In the genomic region with DNA sequence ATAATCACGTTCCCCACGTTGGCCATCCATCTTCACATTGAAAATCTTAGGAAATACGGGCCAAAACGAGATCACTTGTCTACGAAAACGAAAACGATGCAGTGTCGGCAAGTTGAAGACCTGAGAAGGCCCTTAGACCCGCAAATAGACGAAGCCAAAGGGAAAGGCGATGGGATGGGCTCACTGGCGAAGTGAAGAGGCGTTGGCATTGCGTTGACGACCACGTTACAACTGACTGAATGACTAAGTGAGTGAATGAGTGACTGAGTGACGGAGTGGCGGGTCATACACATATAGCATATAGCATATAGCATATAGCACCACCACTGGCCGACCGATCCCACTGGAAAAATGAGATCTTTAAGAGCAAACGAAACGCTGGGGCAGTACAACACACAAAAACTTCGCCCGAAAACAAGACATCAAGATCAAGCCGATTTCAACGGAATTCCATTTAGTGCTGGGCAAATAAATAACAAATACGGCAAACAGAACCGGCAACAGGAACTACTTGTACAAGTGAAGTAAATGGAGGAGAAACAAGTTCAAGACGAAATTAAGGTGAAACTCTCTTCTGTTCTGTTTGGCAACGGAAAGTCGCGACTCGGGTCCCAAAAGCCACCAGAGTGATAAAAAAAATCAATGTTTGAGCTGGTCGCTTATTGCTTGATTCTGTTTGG, we compare ENCODE assay signal across 2 fruit fly cellular contexts.
A peak's percentile ranks its signal among the peaks of the same experiment; 100 is the strongest.
TF ChIP-seq lines count a peak whose summit lies in the region.

No protein-coding gene starts in this region.

- TF ChIP-seq CTCF in whole organism, embryonic (GFP tag; optimal IDR thresholded peaks at IDR 0.05; lab: Kevin White, UChicago) = no peak

TF ChIP-seq in whole organism, embryonic, 481 proteins besides CTCF, POLR2A, EP300 and RAD21 (continues in another document):
- 0 out of 3 replicates have a peak, but pooled peaks have one; percentile 5 for TF ChIP-seq gce (GFP tag; IDR thresholded peaks at IDR 0.05; lab: Robert Waterston, UW)
- no peak for TF ChIP-seq ara (GFP tag; IDR thresholded peaks at IDR 0.05; lab: Robert Waterston, UW)
- no peak for TF ChIP-seq bowl (GFP tag; IDR thresholded peaks at IDR 0.05; lab: Robert Waterston, UW)
- TF ChIP-seq bbx (GFP tag; IDR thresholded peaks at IDR 0.05; lab: Robert Waterston, UW; ENCODE audit: partially characterized antibody) = no peak
- no peak for TF ChIP-seq unpg (GFP tag; optimal IDR thresholded peaks at IDR 0.05; lab: Kevin White, UChicago)
- TF ChIP-seq CrebB (tag; optimal IDR thresholded peaks at IDR 0.05; lab: Kevin White, UChicago) = no peak
- TF ChIP-seq CG16815 (GFP tag; optimal IDR thresholded peaks at IDR 0.05; lab: Kevin White, UChicago) = no peak
- TF ChIP-seq CG33557 (GFP tag; optimal IDR thresholded peaks at IDR 0.05; lab: Kevin White, UChicago) = no peak
- no peak for TF ChIP-seq ATbp (GFP tag; optimal IDR thresholded peaks at IDR 0.05; lab: Kevin White, UChicago)
- TF ChIP-seq CG11504 (tag; optimal IDR thresholded peaks at IDR 0.05; lab: Kevin White, UChicago) = no peak
- no peak for TF ChIP-seq Xbp1 (GFP tag; optimal IDR thresholded peaks at IDR 0.05; lab: Kevin White, UChicago)
- peak in 1 of 3 experiments; percentile 83 for TF ChIP-seq Stat92E (GFP tag; optimal IDR thresholded peaks at IDR 0.05; lab: Kevin White, UChicago)
- no peak for TF ChIP-seq sens (GFP tag; lab: Kevin White, UChicago)
- TF ChIP-seq sd (tag; optimal IDR thresholded peaks at IDR 0.05; lab: Kevin White, UChicago) = peak; percentile 11
- TF ChIP-seq Dref (GFP tag; IDR thresholded peaks at IDR 0.05; lab: Robert Waterston, UW) = no peak
- TF ChIP-seq CG10209 (GFP tag; optimal IDR thresholded peaks at IDR 0.05; lab: Kevin White, UChicago) = no peak
- TF ChIP-seq CG18619 (GFP tag; optimal IDR thresholded peaks at IDR 0.05; lab: Kevin White, UChicago) = no peak
- no peak for TF ChIP-seq Lim3 (GFP tag; IDR thresholded peaks at IDR 0.05; lab: Robert Waterston, UW)
- TF ChIP-seq Oaz (GFP tag; IDR thresholded peaks at IDR 0.05; lab: Robert Waterston, UW) = no peak
- peak; percentile 10 for TF ChIP-seq Ets65A (GFP tag; lab: Kevin White, UChicago)
- TF ChIP-seq CG31224 (GFP tag; IDR thresholded peaks at IDR 0.05; lab: Robert Waterston, UW) = no peak
- no peak for TF ChIP-seq ranshi (GFP tag; IDR thresholded peaks at IDR 0.05; lab: Robert Waterston, UW)
- TF ChIP-seq CG15269 (tag; optimal IDR thresholded peaks at IDR 0.05; lab: Kevin White, UChicago) = peak; percentile 15
- TF ChIP-seq dimm (GFP tag; IDR thresholded peaks at IDR 0.05; lab: Robert Waterston, UW) = no peak
- TF ChIP-seq hkb (optimal IDR thresholded peaks at IDR 0.05; lab: Kevin White, UChicago) = no peak
- TF ChIP-seq hkb (GFP tag; IDR thresholded peaks at IDR 0.05; lab: Robert Waterston, UW) = 0 out of 2 replicates have a peak, but pooled peaks have one; percentile 12
- no peak for TF ChIP-seq ERR (GFP tag; optimal IDR thresholded peaks at IDR 0.05; lab: Kevin White, UChicago)
- TF ChIP-seq CG10959 (GFP tag; IDR thresholded peaks at IDR 0.05; lab: Robert Waterston, UW) = no peak
- TF ChIP-seq CG8281 (tag; optimal IDR thresholded peaks at IDR 0.05; lab: Kevin White, UChicago) = peak; percentile 99
- peak; percentile 90 for TF ChIP-seq CG13894 (tag; optimal IDR thresholded peaks at IDR 0.05; lab: Kevin White, UChicago)
- TF ChIP-seq sug (tag; optimal IDR thresholded peaks at IDR 0.05; lab: Kevin White, UChicago) = no peak
- peak; percentile 22 for TF ChIP-seq CG10543 (GFP tag; optimal IDR thresholded peaks at IDR 0.05; lab: Kevin White, UChicago)
- no peak for TF ChIP-seq twi (tag; optimal IDR thresholded peaks at IDR 0.05; lab: Kevin White, UChicago)
- TF ChIP-seq Hr78 (GFP tag; optimal IDR thresholded peaks at IDR 0.05; lab: Kevin White, UChicago) = peak in 1 of 2 experiments; percentile 49
- TF ChIP-seq TFAM (GFP tag; optimal IDR thresholded peaks at IDR 0.05; lab: Kevin White, UChicago) = no peak
- no peak for TF ChIP-seq Dad (GFP tag; optimal IDR thresholded peaks at IDR 0.05; lab: Kevin White, UChicago)
- no peak for TF ChIP-seq CG18011 (GFP tag; optimal IDR thresholded peaks at IDR 0.05; lab: Kevin White, UChicago)
- TF ChIP-seq CG15696 (tag; optimal IDR thresholded peaks at IDR 0.05; lab: Kevin White, UChicago) = peak; percentile 5
- 0 out of 2 replicates have a peak, but pooled peaks have one; percentile 18 for TF ChIP-seq CG10321 (GFP tag; IDR thresholded peaks at IDR 0.05; lab: Robert Waterston, UW)
- TF ChIP-seq pfk (GFP tag; optimal IDR thresholded peaks at IDR 0.05; lab: Kevin White, UChicago) = no peak
- peak; percentile 27; the same call in 1 of the 2 replicates for TF ChIP-seq crol (GFP tag; IDR thresholded peaks at IDR 0.05; lab: Robert Waterston, UW)
- TF ChIP-seq jing (GFP tag; optimal IDR thresholded peaks at IDR 0.05; lab: Kevin White, UChicago) = no peak
- TF ChIP-seq Aef1 (GFP tag; IDR thresholded peaks at IDR 0.05; lab: Robert Waterston, UW) = no peak

TF ChIP-seq in whole organism, prepupa, 60 proteins besides CTCF, POLR2A, EP300 and RAD21:
- TF ChIP-seq CG6854 (GFP tag; optimal IDR thresholded peaks at IDR 0.05; lab: Kevin White, UChicago) (no peak), Gug (GFP tag; IDR thresholded peaks at IDR 0.05; lab: Robert Waterston, UW) (no peak), CG1621 (tag; optimal IDR thresholded peaks at IDR 0.05; lab: Kevin White, UChicago) (no peak), vri (GFP tag; optimal IDR thresholded peaks at IDR 0.05; lab: Kevin White, UChicago) (no peak), CG6808 (GFP tag; optimal IDR thresholded peaks at IDR 0.05; lab: Kevin White, UChicago) (no peak), fkh (GFP tag; optimal IDR thresholded peaks at IDR 0.05; lab: Kevin White, UChicago) (peak; percentile 55)
